Worm (Caenorhabditis elegans): ENCODE data around the gene abu-11.

abu-11 gene

ce11 chrII:146933-147332 lies 47.4 kb downstream of the abu-11 start, which contains the start of gene T25D3.4:
TSS of gene T25D3.4 (plus strand) at chrII:147233.
- peak in 1 of 2 experiments; percentile 23 for TF ChIP-seq lin-35 (GFP tag; optimal IDR thresholded peaks at IDR 0.05)
- TF ChIP-seq egl-27 (tag; optimal IDR thresholded peaks at IDR 0.05) = no peak
- TF ChIP-seq vab-15 (tag; optimal IDR thresholded peaks at IDR 0.05) = no peak
- no peak for TF ChIP-seq dpl-1 (GFP tag; optimal IDR thresholded peaks at IDR 0.05)
- no peak for TF ChIP-seq ceh-82 (tag; optimal IDR thresholded peaks at IDR 0.05)
- no peak for TF ChIP-seq zip-4 (GFP tag; optimal IDR thresholded peaks at IDR 0.05)
- TF ChIP-seq pax-3 (tag; optimal IDR thresholded peaks at IDR 0.05) = peak; percentile 48
- TF ChIP-seq lir-3 (tag; optimal IDR thresholded peaks at IDR 0.05; ENCODE audit: poor library complexity) = no peak
- TF ChIP-seq lin-39 (tag; optimal IDR thresholded peaks at IDR 0.05) = no peak
- TF ChIP-seq unc-30 (tag; optimal IDR thresholded peaks at IDR 0.05) = no peak
- TF ChIP-seq lin-15B (tag; optimal IDR thresholded peaks at IDR 0.05) = no peak
- TF ChIP-seq ceh-88 (GFP tag; IDR thresholded peaks at IDR 0.05) = no peak
- TF ChIP-seq lin-14 (GFP tag; optimal IDR thresholded peaks at IDR 0.05) = no peak
- TF ChIP-seq nhr-90 (tag; optimal IDR thresholded peaks at IDR 0.05; ENCODE audit: poor library complexity) = peak; percentile 4
- no peak for TF ChIP-seq mab-9 (GFP tag; IDR thresholded peaks at IDR 0.05)
- no peak for TF ChIP-seq sup-37 (GFP tag; optimal IDR thresholded peaks at IDR 0.05)
- TF ChIP-seq F16B12.6 (tag; optimal IDR thresholded peaks at IDR 0.05) = no peak
- no peak for TF ChIP-seq elt-3 (tag; optimal IDR thresholded peaks at IDR 0.05)
- TF ChIP-seq elt-2 (tag; optimal IDR thresholded peaks at IDR 0.05) = no peak
- TF ChIP-seq hpl-2 (GFP tag; optimal IDR thresholded peaks at IDR 0.05) = no peak
- TF ChIP-seq unc-98 (GFP tag; IDR thresholded peaks at IDR 0.05) = no peak
- no peak for TF ChIP-seq alr-1 (tag; optimal IDR thresholded peaks at IDR 0.05; ENCODE audit: borderline replicate concordance)
- TF ChIP-seq lsy-2 (tag; optimal IDR thresholded peaks at IDR 0.05) = peak in 1 of 2 experiments; percentile 49
- no peak for TF ChIP-seq pqm-1 (tag; optimal IDR thresholded peaks at IDR 0.05)
- TF ChIP-seq nhr-84 (tag; optimal IDR thresholded peaks at IDR 0.05) = no peak
- TF ChIP-seq fkh-4 (tag; optimal IDR thresholded peaks at IDR 0.05; ENCODE audit: borderline replicate concordance) = no peak
- TF ChIP-seq snu-23 (GFP tag; optimal IDR thresholded peaks at IDR 0.05) = no peak
- no peak for TF ChIP-seq lin-13 (GFP tag; optimal IDR thresholded peaks at IDR 0.05)
- no peak for TF ChIP-seq fos-1 (tag; optimal IDR thresholded peaks at IDR 0.05)
- no peak for TF ChIP-seq ceh-90 (tag; optimal IDR thresholded peaks at IDR 0.05)
- no peak for TF ChIP-seq swsn-7 (tag; optimal IDR thresholded peaks at IDR 0.05)
- TF ChIP-seq mep-1 (tag; optimal IDR thresholded peaks at IDR 0.05) = no peak
- no peak for TF ChIP-seq rnt-1 (tag; optimal IDR thresholded peaks at IDR 0.05)
- no peak for TF ChIP-seq C04F5.9 (tag; optimal IDR thresholded peaks at IDR 0.05)

Measured in whole organism, L1 larva.